Fruit fly (Drosophila melanogaster) whole organism, embryonic: Measurements from ENCODE around the gene CG5805.
A peak's percentile ranks its signal among the peaks of the same experiment; 100 is the strongest.

ENCODE experiments used
- BEAF-32 ChIP-seq: fragments of 200-800 bp; sonication (Bioruptor generic); optimal IDR thresholded peaks from 3 replicates; lab custom pipeline; 2017; ENCODE audit warnings: missing biosample characterization, missing genetic modification characterization, mild to moderate bottlenecking, moderate library complexity, missing genetic modification reagents
- Bdp1 ChIP-seq: fragments of 200-800 bp; sonication (Bioruptor generic); optimal IDR thresholded peaks from 3 replicates; lab custom pipeline; 2016; ENCODE audit warnings: missing biosample characterization, missing genetic modification characterization
- BtbVII ChIP-seq: fragments of 200-800 bp; sonication (Bioruptor generic); optimal IDR thresholded peaks from 3 replicates; lab custom pipeline; 2017; ENCODE audit warnings: missing biosample characterization, mild to moderate bottlenecking, missing genetic modification characterization
- CG11085 ChIP-seq: fragments of 200-800 bp; sonication (Bioruptor generic); IDR thresholded peaks from 2 replicates; pipeline ENCODE4 v1.3.6; 2022; ENCODE audit warnings: missing biosample characterization, missing genetic modification characterization
- CG11247 ChIP-seq: fragments of 200-800 bp; sonication (Bioruptor generic); IDR thresholded peaks from 2 replicates; pipeline ENCODE4 v1.3.6; 2022; ENCODE audit warnings: missing biosample characterization, missing genetic modification characterization
- CG11695 ChIP-seq: fragments of 200-800 bp; sonication (Bioruptor generic); IDR thresholded peaks from 3 replicates; pipeline ENCODE4 v1.3.6; 2022; ENCODE audit warnings: missing biosample characterization, missing genetic modification characterization
- CG11723 ChIP-seq: fragments of 200-800 bp; sonication (Bioruptor generic); optimal IDR thresholded peaks from 2 replicates; lab custom pipeline; 2017; ENCODE audit warnings: missing biosample characterization, mild to moderate bottlenecking, missing genetic modification characterization
- CG12391 ChIP-seq: fragments of 200-800 bp; sonication (Bioruptor generic); optimal IDR thresholded peaks from 3 replicates; lab custom pipeline; 2018; ENCODE audit warnings: missing biosample characterization, mild to moderate bottlenecking, missing genetic modification characterization, moderate library complexity
- CG12659 ChIP-seq: fragments of 200-800 bp; sonication (Bioruptor generic); optimal IDR thresholded peaks from 3 replicates; lab custom pipeline; 2017; ENCODE audit warnings: mild to moderate bottlenecking, missing biosample characterization, missing genetic modification reagents, missing genetic modification characterization
- CG15011 ChIP-seq: fragments of 200-800 bp; sonication (Bioruptor generic); optimal IDR thresholded peaks from 3 replicates; lab custom pipeline; 2018; ENCODE audit warnings: missing biosample characterization, mild to moderate bottlenecking, missing genetic modification characterization
- CG15696 ChIP-seq: fragments of 200-800 bp; sonication (Bioruptor generic); optimal IDR thresholded peaks from 2 replicates; lab custom pipeline; 2019; ENCODE audit warnings: missing biosample characterization, mild to moderate bottlenecking, missing genetic modification characterization, moderate library complexity
- CG1647 ChIP-seq: fragments of 200-800 bp; sonication (Bioruptor generic); optimal IDR thresholded peaks from 3 replicates; lab custom pipeline; 2016; ENCODE audit warnings: missing biosample characterization, missing genetic modification characterization
- CG2129 ChIP-seq: fragments of 200-800 bp; sonication (Bioruptor generic); IDR thresholded peaks from 2 replicates; pipeline ENCODE4 v1.3.6; 2022; ENCODE audit warnings: missing biosample characterization, missing genetic modification characterization; ENCODE audit not compliant: partially characterized antibody
- CG30431 ChIP-seq: fragments of 200-800 bp; sonication (Bioruptor generic); optimal IDR thresholded peaks from 2 replicates; lab custom pipeline; 2017; ENCODE audit warnings: missing biosample characterization, missing genetic modification characterization
- CG31365 ChIP-seq: fragments of 200-800 bp; sonication (Bioruptor generic); optimal IDR thresholded peaks from 2 replicates; lab custom pipeline; 2018; ENCODE audit warnings: missing biosample characterization, mild to moderate bottlenecking, missing genetic modification characterization
- CG4360 ChIP-seq: fragments of 200-800 bp; sonication (Bioruptor generic); IDR thresholded peaks from 2 replicates; pipeline ENCODE4 v1.3.6; 2022; ENCODE audit warnings: missing biosample characterization, missing genetic modification characterization
- CG43689 ChIP-seq: fragments of 200-800 bp; sonication (Bioruptor generic); IDR thresholded peaks from 2 replicates; pipeline ENCODE4 v1.3.6; 2022; ENCODE audit warnings: missing biosample characterization, missing genetic modification characterization
- CG4404 ChIP-seq: fragments of 200-800 bp; sonication (Bioruptor generic); IDR thresholded peaks from 2 replicates; pipeline ENCODE4 v1.3.6; 2022; ENCODE audit warnings: missing biosample characterization, missing genetic modification characterization
- CG6254 ChIP-seq: fragments of 200-800 bp; sonication (Bioruptor generic); optimal IDR thresholded peaks from 3 replicates; lab custom pipeline; 2017; ENCODE audit warnings: mild to moderate bottlenecking, missing biosample characterization, missing genetic modification reagents, missing genetic modification characterization
- CG6654 ChIP-seq: fragments of 200-800 bp; sonication (Bioruptor generic); optimal IDR thresholded peaks from 2 replicates; lab custom pipeline; 2017; ENCODE audit warnings: missing biosample characterization, mild to moderate bottlenecking, missing genetic modification characterization
- CG7372 ChIP-seq: fragments of 200-800 bp; sonication (Bioruptor generic); IDR thresholded peaks from 2 replicates; pipeline ENCODE4 v1.3.6; 2022; ENCODE audit warnings: missing biosample characterization, missing genetic modification characterization
- CG8944 ChIP-seq: fragments of 200-800 bp; sonication (Bioruptor generic); optimal IDR thresholded peaks from 3 replicates; lab custom pipeline; 2016; ENCODE audit warnings: missing biosample characterization, missing genetic modification characterization
- CoRest ChIP-seq: fragments of 200-800 bp; sonication (Bioruptor generic); optimal IDR thresholded peaks from 3 replicates; lab custom pipeline; 2018; ENCODE audit warnings: missing biosample characterization, mild to moderate bottlenecking, missing genetic modification characterization, moderate library complexity
- D19B ChIP-seq: fragments of 200-800 bp; sonication (Bioruptor generic); optimal IDR thresholded peaks from 2 replicates; lab custom pipeline; 2017; ENCODE audit warnings: missing biosample characterization, mild to moderate bottlenecking, missing genetic modification characterization
- Dek ChIP-seq: fragments of 200-800 bp; sonication (Bioruptor generic); optimal IDR thresholded peaks from 3 replicates; lab custom pipeline; 2019; ENCODE audit warnings: missing biosample characterization, mild to moderate bottlenecking, missing genetic modification characterization, moderate library complexity
- H15 ChIP-seq: fragments of 200-800 bp; sonication (Bioruptor generic); IDR thresholded peaks from 3 replicates; pipeline ENCODE4 v1.3.6; 2022; ENCODE audit warnings: missing biosample characterization, missing genetic modification characterization
- Hmx ChIP-seq: fragments of 200-800 bp; sonication (Bioruptor generic); optimal IDR thresholded peaks from 2 replicates; lab custom pipeline; 2016; ENCODE audit warnings: missing biosample characterization, missing genetic modification characterization
- Kr ChIP-seq: fragments of 200-800 bp; sonication (Bioruptor generic); optimal IDR thresholded peaks from 2 replicates; lab custom pipeline; 2017; ENCODE audit warnings: missing biosample characterization, mild to moderate bottlenecking, missing genetic modification characterization
- Xrp1 ChIP-seq: fragments of 200-800 bp; sonication (Bioruptor generic); IDR thresholded peaks from 2 replicates; pipeline ENCODE4 v1.3.6; 2022; ENCODE audit warnings: missing biosample characterization, missing genetic modification characterization
- abd-A ChIP-seq: fragments of 200-800 bp; sonication (Bioruptor generic); optimal IDR thresholded peaks from 3 replicates; lab custom pipeline; 2019; ENCODE audit warnings: missing biosample characterization, mild to moderate bottlenecking, missing genetic modification characterization, moderate library complexity
- emc ChIP-seq: fragments of 200-800 bp; sonication (Bioruptor generic); optimal IDR thresholded peaks from 2 replicates; lab custom pipeline; 2016; ENCODE audit warnings: missing biosample characterization, missing genetic modification characterization
- fd64A ChIP-seq: fragments of 200-800 bp; sonication (Bioruptor generic); optimal IDR thresholded peaks from 3 replicates; lab custom pipeline; 2018; ENCODE audit warnings: missing biosample characterization, mild to moderate bottlenecking, missing genetic modification characterization
- fru ChIP-seq: fragments of >200 bp; optimal IDR thresholded peaks from 2 replicates; lab custom pipeline; 2017
- hbn ChIP-seq: fragments of 200-800 bp; sonication (Bioruptor generic); IDR thresholded peaks from 2 replicates; pipeline ENCODE4 v1.3.6; 2022; ENCODE audit warnings: missing biosample characterization, missing genetic modification characterization; ENCODE audit not compliant: partially characterized antibody
- inv ChIP-seq: fragments of 200-800 bp; sonication (Bioruptor generic); IDR thresholded peaks from 2 replicates; pipeline ENCODE4 v1.3.6; 2022; ENCODE audit warnings: missing biosample characterization, missing genetic modification characterization; ENCODE audit not compliant: partially characterized antibody
- mirr ChIP-seq: fragments of 200-800 bp; sonication (Bioruptor generic); optimal IDR thresholded peaks from 3 replicates; lab custom pipeline; 2018; ENCODE audit warnings: missing biosample characterization, mild to moderate bottlenecking, missing genetic modification characterization
- nom ChIP-seq: fragments of 200-800 bp; sonication (Bioruptor generic); optimal IDR thresholded peaks from 2 replicates; lab custom pipeline; 2017; ENCODE audit warnings: missing biosample characterization, missing genetic modification characterization, mild to moderate bottlenecking, moderate library complexity, missing genetic modification reagents
- org-1 ChIP-seq: fragments of 200-800 bp; sonication (Bioruptor generic); optimal IDR thresholded peaks from 2 replicates; lab custom pipeline; 2017; ENCODE audit warnings: missing biosample characterization, missing genetic modification characterization
- p53 ChIP-seq: fragments of 200-800 bp; sonication (Bioruptor generic); optimal IDR thresholded peaks from 2 replicates; lab custom pipeline; 2016; ENCODE audit warnings: missing biosample characterization, missing genetic modification characterization
- repo ChIP-seq: fragments of 200-800 bp; sonication (Bioruptor generic); optimal IDR thresholded peaks from 2 replicates; lab custom pipeline; 2016; ENCODE audit warnings: missing biosample characterization, missing genetic modification characterization
- rib ChIP-seq: fragments of 200-800 bp; sonication (Bioruptor generic); IDR thresholded peaks from 2 replicates; pipeline ENCODE4 v1.3.6; 2022; ENCODE audit warnings: missing biosample characterization, missing genetic modification characterization
- sc ChIP-seq, 3 experiments: fragments of >200 bp in 2 of 3; fragments of 200-800 bp in 1 of 3; sonication (Bioruptor generic) in 1 of 3; optimal IDR thresholded peaks; 2 replicates in 2 of 3; 3 replicates in 1 of 3; lab custom pipeline; 2017; ENCODE audit warnings: mild to moderate bottlenecking in 1 of 3, missing biosample characterization in 1 of 3, missing genetic modification characterization in 1 of 3, missing genetic modification reagents in 1 of 3
- seq ChIP-seq: fragments of 200-800 bp; sonication (Bioruptor generic); IDR thresholded peaks from 2 replicates; pipeline ENCODE4 v1.3.6; 2022; ENCODE audit warnings: missing biosample characterization, missing genetic modification characterization
- sna ChIP-seq: fragments of 200-800 bp; sonication (Bioruptor generic); IDR thresholded peaks from 2 replicates; pipeline ENCODE4 v1.3.6; 2022; ENCODE audit warnings: missing biosample characterization, missing genetic modification characterization; ENCODE audit not compliant: partially characterized antibody
- so ChIP-seq: fragments of 200-800 bp; sonication (Bioruptor generic); IDR thresholded peaks from 3 replicates; pipeline ENCODE4 v1.3.6; 2022; ENCODE audit warnings: missing biosample characterization, missing genetic modification characterization
- ssp ChIP-seq: fragments of 200-800 bp; sonication (Bioruptor generic); IDR thresholded peaks from 2 replicates; pipeline ENCODE4 v1.3.6; 2022; ENCODE audit warnings: missing biosample characterization, missing genetic modification characterization
- stwl ChIP-seq: fragments of 200-800 bp; sonication (Bioruptor generic); optimal IDR thresholded peaks from 3 replicates; lab custom pipeline; 2018; ENCODE audit warnings: missing biosample characterization, mild to moderate bottlenecking, missing genetic modification characterization, moderate library complexity
- unc-4 ChIP-seq: fragments of 200-800 bp; sonication (Bioruptor generic); IDR thresholded peaks from 2 replicates; pipeline ENCODE4 v1.3.6; 2022; ENCODE audit warnings: missing biosample characterization, missing genetic modification characterization; ENCODE audit not compliant: partially characterized antibody

CG5805 gene

DNA sequence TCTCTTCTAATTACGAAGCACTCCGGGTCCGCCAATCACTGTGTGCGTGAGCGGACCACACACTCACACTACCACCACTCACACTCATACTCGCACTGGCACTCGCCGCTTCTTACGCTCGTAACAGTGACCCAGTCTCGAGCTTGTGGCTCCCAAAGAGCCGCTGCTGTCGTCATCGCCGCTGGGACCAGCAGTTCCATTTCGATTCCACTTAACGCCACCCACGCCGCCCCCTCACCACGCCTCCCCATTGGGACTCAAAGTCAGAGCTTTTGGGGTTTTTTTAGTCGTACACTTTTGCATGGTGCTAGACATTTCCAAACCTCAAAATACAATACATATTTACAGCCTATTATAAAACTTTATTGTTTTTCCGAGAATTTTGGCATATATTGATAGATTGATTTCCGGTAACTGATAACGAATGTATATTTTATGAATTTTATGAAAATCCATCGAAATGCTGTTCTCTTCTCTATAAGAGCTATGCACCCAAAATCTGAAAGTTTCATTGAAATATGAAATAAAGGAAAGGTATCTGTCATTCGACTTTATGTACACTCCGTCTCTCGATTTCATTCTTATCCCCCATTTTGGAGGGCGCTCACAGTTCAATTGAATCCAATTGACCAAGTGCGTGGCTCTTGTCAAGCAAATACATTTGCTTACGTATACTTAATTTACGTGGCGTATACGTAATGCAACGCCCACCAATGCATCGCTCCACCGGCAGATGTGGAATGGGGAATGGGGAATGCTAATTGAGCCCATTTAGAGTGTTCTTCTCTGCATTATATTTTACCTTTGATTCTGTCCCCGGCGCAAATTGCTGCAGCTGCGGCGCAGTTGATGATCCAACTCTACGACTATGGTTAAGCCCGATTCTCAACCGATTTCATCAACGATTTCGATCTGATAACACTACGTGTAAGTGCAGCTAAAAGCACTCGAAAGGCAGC lies 15.7 kb downstream of the CG5805 start, which contains the start of gene CG42331 (continued):
- TF ChIP-seq CoRest (tag; lab: Kevin White, UChicago) = peak; percentile 73
- TF ChIP-seq inv = no peak
- TF ChIP-seq CG11247 (GFP tag; lab: Robert Waterston, UW) = no peak
- TF ChIP-seq CG43689 (GFP tag; lab: Robert Waterston, UW) = no peak
- peak; percentile 9 for TF ChIP-seq CG15011 (GFP tag; lab: Kevin White, UChicago)
- TF ChIP-seq repo (GFP tag; lab: Kevin White, UChicago) = no peak
- TF ChIP-seq p53 (GFP tag; lab: Kevin White, UChicago) = no peak
- TF ChIP-seq CG4404 = no peak
- TF ChIP-seq nom (GFP tag; lab: Kevin White, UChicago) = no peak
- no peak for TF ChIP-seq CG11085
- TF ChIP-seq D19B (GFP tag; lab: Kevin White, UChicago) = peak; percentile 61
- no peak for TF ChIP-seq CG6254 (GFP tag; lab: Kevin White, UChicago)
- no peak for TF ChIP-seq CG8944 (GFP tag; lab: Kevin White, UChicago)
- TF ChIP-seq Hmx (GFP tag; lab: Kevin White, UChicago) = no peak
- TF ChIP-seq rib (GFP tag; lab: Robert Waterston, UW) = no peak
- TF ChIP-seq CG30431 = peak; percentile 26
- TF ChIP-seq sna (GFP tag; lab: Robert Waterston, UW) = no peak
- peak; percentile 24 for TF ChIP-seq mirr (GFP tag; lab: Kevin White, UChicago)
- TF ChIP-seq org-1 (GFP tag; lab: Kevin White, UChicago) = peak; percentile 44
- peak; percentile 30 for TF ChIP-seq CG7372 (GFP tag; lab: Robert Waterston, UW)
- TF ChIP-seq stwl (tag; lab: Kevin White, UChicago) = no peak
- TF ChIP-seq H15 (GFP tag; lab: Robert Waterston, UW) = peak; percentile 42; the same call in 1 of the 3 replicates
- peak; percentile 46 for TF ChIP-seq CG12391 (tag; lab: Kevin White, UChicago)
- TF ChIP-seq hbn = no peak
- TF ChIP-seq CG15696 (tag; lab: Kevin White, UChicago) = no peak
- TF ChIP-seq BtbVII (GFP tag; lab: Kevin White, UChicago) = peak; percentile 59
- no peak for TF ChIP-seq CG1647 (GFP tag; lab: Kevin White, UChicago)
- TF ChIP-seq CG31365 (tag; lab: Kevin White, UChicago) = no peak
- TF ChIP-seq CG2129 = no peak
- peak; percentile 62; the same call in 2 of the 3 replicates for TF ChIP-seq CG11695 (GFP tag; lab: Robert Waterston, UW)
- TF ChIP-seq Xrp1 (GFP tag; lab: Robert Waterston, UW) = peak; percentile 61; the same call in 1 of the 2 replicates
- 0 out of 2 replicates have a peak, but pooled peaks have one; percentile 14 for TF ChIP-seq CG4360 (GFP tag; lab: Robert Waterston, UW)
- TF ChIP-seq Bdp1 (GFP tag; lab: Kevin White, UChicago) = no peak
- peak; percentile 63 for TF ChIP-seq CG12659 (GFP tag; lab: Kevin White, UChicago)
- peak; percentile 35; the same call in 1 of the 2 replicates for TF ChIP-seq seq (GFP tag; lab: Robert Waterston, UW)
- TF ChIP-seq CG11723 (GFP tag; lab: Kevin White, UChicago) = peak; percentile 14
- TF ChIP-seq abd-A (tag; lab: Kevin White, UChicago) = peak; percentile 31
- TF ChIP-seq CG6654 (GFP tag; lab: Kevin White, UChicago) = peak; percentile 6
- no peak for TF ChIP-seq fru (lab: Kevin White, UChicago)
- TF ChIP-seq Kr (GFP tag; lab: Kevin White, UChicago) = no peak
- TF ChIP-seq Dek (tag; lab: Kevin White, UChicago) = peak; percentile 60
- no peak for TF ChIP-seq BEAF-32 (GFP tag; lab: Kevin White, UChicago)
- no peak for TF ChIP-seq ssp (GFP tag; lab: Robert Waterston, UW)
- no peak for TF ChIP-seq sc (optimal IDR thresholded peaks at IDR 0.05; lab: Kevin White, UChicago)
- peak; percentile 8 for TF ChIP-seq sc (GFP tag; optimal IDR thresholded peaks at IDR 0.05; lab: Kevin White, UChicago)
- no peak for TF ChIP-seq unc-4 (GFP tag; lab: Robert Waterston, UW)
- peak; percentile 35; the same call in 1 of the 3 replicates for TF ChIP-seq so (GFP tag; lab: Robert Waterston, UW)
- TF ChIP-seq fd64A (GFP tag; lab: Kevin White, UChicago) = no peak
- TF ChIP-seq emc (GFP tag; lab: Kevin White, UChicago) = peak; percentile 5
